Fruit fly (Drosophila melanogaster) whole organism, embryonic: ENCODE measurements around the gene CG31278.

Source experiments
- Atf-2 ChIP-seq: fragments of 200-800 bp; sonication (Bioruptor generic); optimal IDR thresholded peaks from 2 replicates; lab custom pipeline; 2016; ENCODE audit warnings: missing biosample characterization, missing genetic modification characterization
- Bteb2 ChIP-seq: fragments of 200-800 bp; sonication (Bioruptor generic); optimal IDR thresholded peaks from 2 replicates; lab custom pipeline; 2016; ENCODE audit warnings: missing biosample characterization, missing genetic modification characterization
- C15 ChIP-seq: fragments of 200-800 bp; sonication (Bioruptor generic); IDR thresholded peaks from 3 replicates; pipeline ENCODE4 v1.3.6; 2022; ENCODE audit warnings: missing biosample characterization, missing genetic modification characterization
- CG10959 ChIP-seq: fragments of 200-800 bp; sonication (Bioruptor generic); IDR thresholded peaks from 2 replicates; pipeline ENCODE4 v1.3.6; 2022; ENCODE audit warnings: missing biosample characterization, missing genetic modification characterization
- CG11085 ChIP-seq: fragments of 200-800 bp; sonication (Bioruptor generic); IDR thresholded peaks from 2 replicates; pipeline ENCODE4 v1.3.6; 2022; ENCODE audit warnings: missing biosample characterization, missing genetic modification characterization
- CG14667 ChIP-seq: fragments of 200-800 bp; sonication (Bioruptor generic); IDR thresholded peaks from 2 replicates; pipeline ENCODE4 v1.3.6; 2022; ENCODE audit warnings: missing biosample characterization, missing genetic modification characterization
- CG17361 ChIP-seq: fragments of 200-800 bp; sonication (Bioruptor generic); IDR thresholded peaks from 3 replicates; pipeline ENCODE4 v1.3.6; 2022; ENCODE audit warnings: missing biosample characterization, missing genetic modification characterization
- CG17385 ChIP-seq: fragments of 200-800 bp; sonication (Bioruptor generic); optimal IDR thresholded peaks from 3 replicates; lab custom pipeline; 2018; ENCODE audit warnings: missing biosample characterization, mild to moderate bottlenecking, missing genetic modification characterization
- CG18011 ChIP-seq: fragments of 200-800 bp; sonication (Bioruptor generic); optimal IDR thresholded peaks from 2 replicates; lab custom pipeline; 2017; ENCODE audit warnings: missing biosample characterization, missing genetic modification characterization, mild to moderate bottlenecking, moderate library complexity, missing genotype
- CG18619 ChIP-seq: fragments of 200-800 bp; sonication (Bioruptor generic); optimal IDR thresholded peaks from 3 replicates; lab custom pipeline; 2017; ENCODE audit warnings: missing biosample characterization, mild to moderate bottlenecking, missing genetic modification characterization
- CG2875 ChIP-seq: fragments of 200-800 bp; sonication (Bioruptor generic); optimal IDR thresholded peaks from 2 replicates; lab custom pipeline; 2017; ENCODE audit warnings: missing biosample characterization, mild to moderate bottlenecking, missing genetic modification characterization, missing genetic modification reagents
- CG31388 ChIP-seq: fragments of 200-800 bp; sonication (Bioruptor generic); optimal IDR thresholded peaks from 2 replicates; lab custom pipeline; 2016; ENCODE audit warnings: missing biosample characterization, missing genetic modification characterization
- CG4424 ChIP-seq: fragments of 200-800 bp; sonication (Bioruptor generic); optimal IDR thresholded peaks from 3 replicates; lab custom pipeline; 2016; ENCODE audit warnings: missing biosample characterization, missing genetic modification characterization
- CG4617 ChIP-seq: fragments of 200-800 bp; sonication (Bioruptor generic); optimal IDR thresholded peaks from 3 replicates; lab custom pipeline; 2016; ENCODE audit warnings: missing biosample characterization, missing genetic modification characterization, borderline replicate concordance
- CG4730 ChIP-seq: fragments of 200-800 bp; sonication (Bioruptor generic); IDR thresholded peaks from 2 replicates; pipeline ENCODE4 v1.3.6; 2022; ENCODE audit warnings: missing biosample characterization, missing genetic modification characterization
- CG6272 ChIP-seq: fragments of 200-800 bp; sonication (Bioruptor generic); IDR thresholded peaks from 2 replicates; pipeline ENCODE4 v1.3.6; 2022; ENCODE audit warnings: missing biosample characterization, missing genetic modification characterization
- CG9797 ChIP-seq: fragments of 200-800 bp; sonication (Bioruptor generic); optimal IDR thresholded peaks from 3 replicates; lab custom pipeline; 2018; ENCODE audit warnings: missing biosample characterization, mild to moderate bottlenecking, missing genetic modification characterization
- CG9876 ChIP-seq: fragments of 200-800 bp; sonication (Bioruptor generic); optimal IDR thresholded peaks from 2 replicates; lab custom pipeline; 2016; ENCODE audit warnings: missing biosample characterization, missing genetic modification characterization
- Fer1 ChIP-seq: fragments of 200-800 bp; sonication (Bioruptor generic); optimal IDR thresholded peaks from 2 replicates; lab custom pipeline; 2017; ENCODE audit warnings: missing biosample characterization, mild to moderate bottlenecking, missing genetic modification characterization
- Fer3 ChIP-seq: fragments of 200-800 bp; sonication (Bioruptor generic); optimal IDR thresholded peaks from 2 replicates; lab custom pipeline; 2018; ENCODE audit warnings: missing biosample characterization, mild to moderate bottlenecking, missing genetic modification characterization, moderate library complexity
- HHEX ChIP-seq: fragments of 200-800 bp; sonication (Bioruptor generic); optimal IDR thresholded peaks from 3 replicates; lab custom pipeline; 2017; ENCODE audit warnings: missing biosample characterization, mild to moderate bottlenecking, missing genetic modification characterization, missing genetic modification reagents
- HLH3B ChIP-seq: fragments of 200-800 bp; sonication (Bioruptor generic); IDR thresholded peaks from 2 replicates; pipeline ENCODE4 v1.3.6; 2022; ENCODE audit warnings: missing biosample characterization, missing genetic modification characterization
- Meics ChIP-seq: fragments of 200-800 bp; sonication (Bioruptor generic); optimal IDR thresholded peaks from 2 replicates; lab custom pipeline; 2017; ENCODE audit warnings: missing biosample characterization, mild to moderate bottlenecking, missing genetic modification characterization
- Nf-YC ChIP-seq: fragments of 200-800 bp; optimal IDR thresholded peaks from 3 replicates; lab custom pipeline; 2019; ENCODE audit warnings: missing biosample characterization, mild to moderate bottlenecking, missing genetic modification characterization, moderate library complexity
- Ptx1 ChIP-seq: fragments of 200-800 bp; sonication (Bioruptor generic); IDR thresholded peaks from 2 replicates; pipeline ENCODE4 v1.3.6; 2022; ENCODE audit warnings: missing biosample characterization, missing genetic modification characterization
- Scr ChIP-seq: fragments of 200-800 bp; sonication (Bioruptor generic); IDR thresholded peaks from 2 replicates; pipeline ENCODE4 v1.3.6; 2022; ENCODE audit warnings: missing biosample characterization, missing genetic modification characterization; ENCODE audit not compliant: partially characterized antibody
- Taf1 ChIP-seq: fragments of 200-800 bp; sonication (Bioruptor generic); IDR thresholded peaks from 2 replicates; pipeline ENCODE4 v1.3.6; 2022; ENCODE audit warnings: missing biosample characterization, missing genetic modification characterization
- bab2 ChIP-seq: fragments of 200-800 bp; sonication (Bioruptor generic); optimal IDR thresholded peaks from 2 replicates; lab custom pipeline; 2016; ENCODE audit warnings: missing biosample characterization, missing genetic modification characterization
- bcd ChIP-seq: fragments of 200-800 bp; sonication (Bioruptor generic); optimal IDR thresholded peaks from 2 replicates; lab custom pipeline; 2017; ENCODE audit warnings: missing biosample characterization, mild to moderate bottlenecking, missing genetic modification characterization
- bowl ChIP-seq: fragments of 200-800 bp; sonication (Bioruptor generic); IDR thresholded peaks from 2 replicates; pipeline ENCODE4 v1.3.6; 2022; ENCODE audit warnings: missing biosample characterization, missing genetic modification characterization
- cad ChIP-seq: fragments of >200 bp; optimal IDR thresholded peaks from 2 replicates; lab custom pipeline; 2017; ENCODE audit warnings: missing biosample characterization, missing genetic modification characterization
- da ChIP-seq: fragments of 200-800 bp; sonication (Bioruptor generic); optimal IDR thresholded peaks from 2 replicates; lab custom pipeline; 2016; ENCODE audit warnings: missing biosample characterization, missing genetic modification characterization
- dati ChIP-seq: fragments of 200-800 bp; sonication (Bioruptor generic); IDR thresholded peaks from 2 replicates; pipeline ENCODE4 v1.3.6; 2022; ENCODE audit warnings: missing biosample characterization, missing genetic modification characterization
- dimm ChIP-seq: fragments of 200-800 bp; sonication (Bioruptor generic); IDR thresholded peaks from 2 replicates; pipeline ENCODE4 v1.3.6; 2022; ENCODE audit warnings: missing biosample characterization, missing genetic modification characterization
- dysf ChIP-seq: fragments of 200-800 bp; sonication (Bioruptor generic); IDR thresholded peaks from 3 replicates; pipeline ENCODE4 v1.3.6; 2022; ENCODE audit warnings: missing biosample characterization, missing genetic modification characterization
- exex ChIP-seq: fragments of 200-800 bp; sonication (Bioruptor generic); optimal IDR thresholded peaks from 4 replicates; lab custom pipeline; 2018; ENCODE audit warnings: missing biosample characterization, mild to moderate bottlenecking, missing genetic modification characterization, moderate library complexity
- fru ChIP-seq: fragments of >200 bp; optimal IDR thresholded peaks from 2 replicates; lab custom pipeline; 2017
- fu2 ChIP-seq: fragments of 200-800 bp; sonication (Bioruptor generic); optimal IDR thresholded peaks from 2 replicates; lab custom pipeline; 2016; ENCODE audit warnings: missing biosample characterization, missing genetic modification characterization
- gem ChIP-seq: fragments of 200-800 bp; sonication (Bioruptor generic); optimal IDR thresholded peaks from 2 replicates; lab custom pipeline; 2019; ENCODE audit warnings: missing biosample characterization, mild to moderate bottlenecking, missing genetic modification characterization, moderate library complexity
- gro ChIP-seq: fragments of 200-800 bp; sonication (Bioruptor generic); optimal IDR thresholded peaks from 2 replicates; lab custom pipeline; 2016; ENCODE audit warnings: missing biosample characterization, missing genetic modification characterization
- hb ChIP-seq: fragments of 200-800 bp; sonication (Bioruptor generic); IDR thresholded peaks from 3 replicates; pipeline ENCODE4 v1.3.6; 2022; ENCODE audit warnings: missing biosample characterization, missing genetic modification characterization; ENCODE audit not compliant: partially characterized antibody
- ind ChIP-seq: fragments of 200-800 bp; sonication (Bioruptor generic); optimal IDR thresholded peaks from 3 replicates; lab custom pipeline; 2016; ENCODE audit warnings: missing biosample characterization, missing genetic modification characterization
- insv ChIP-seq, 2 experiments: fragments of 200-800 bp; sonication (Bioruptor generic); optimal IDR thresholded peaks; 3 replicates each; lab custom pipeline; 2016 to 2018; ENCODE audit warnings: missing biosample characterization in 2 of 2, missing genetic modification characterization in 2 of 2
- inv ChIP-seq: fragments of 200-800 bp; sonication (Bioruptor generic); IDR thresholded peaks from 2 replicates; pipeline ENCODE4 v1.3.6; 2022; ENCODE audit warnings: missing biosample characterization, missing genetic modification characterization; ENCODE audit not compliant: partially characterized antibody
- kah ChIP-seq: fragments of 200-800 bp; sonication (Bioruptor generic); optimal IDR thresholded peaks from 2 replicates; lab custom pipeline; 2018; ENCODE audit warnings: missing biosample characterization, mild to moderate bottlenecking, missing genetic modification characterization
- knrl ChIP-seq: fragments of 200-800 bp; sonication (Bioruptor generic); IDR thresholded peaks from 3 replicates; pipeline ENCODE4 v1.3.6; 2022; ENCODE audit warnings: missing biosample characterization, missing genetic modification characterization; ENCODE audit not compliant: partially characterized antibody
- oc ChIP-seq: fragments of 200-800 bp; sonication (Bioruptor generic); optimal IDR thresholded peaks from 2 replicates; lab custom pipeline; 2018; ENCODE audit warnings: missing biosample characterization, mild to moderate bottlenecking, missing genetic modification characterization, moderate library complexity
- pzg ChIP-seq: fragments of 200-800 bp; sonication (Bioruptor generic); optimal IDR thresholded peaks from 3 replicates; lab custom pipeline; 2018; ENCODE audit warnings: missing biosample characterization, mild to moderate bottlenecking, missing genetic modification characterization, moderate library complexity
- sens-2 ChIP-seq: fragments of 200-800 bp; sonication (Bioruptor generic); IDR thresholded peaks from 2 replicates; pipeline ENCODE4 v1.3.6; 2022; ENCODE audit warnings: missing biosample characterization, missing genetic modification characterization
- sob ChIP-seq: fragments of 200-800 bp; sonication (Bioruptor generic); IDR thresholded peaks from 2 replicates; pipeline ENCODE4 v1.3.6; 2022; ENCODE audit warnings: missing biosample characterization, missing genetic modification characterization
- tna ChIP-seq: fragments of 200-800 bp; sonication (Bioruptor generic); IDR thresholded peaks from 2 replicates; pipeline ENCODE4 v1.3.6; 2022; ENCODE audit warnings: missing biosample characterization, missing genetic modification characterization; ENCODE audit not compliant: partially characterized antibody
- zfh2 ChIP-seq: fragments of 200-800 bp; sonication (Bioruptor generic); optimal IDR thresholded peaks from 2 replicates; lab custom pipeline; 2016; ENCODE audit warnings: missing biosample characterization, missing genetic modification characterization

CG31278 gene

dm6 chr3R:10684284-10684683 lies 23.9 kb downstream of the CG31278 start (continued):
- TF ChIP-seq Ptx1 (GFP tag; lab: Robert Waterston, UW): peak; percentile 83
- TF ChIP-seq da: no peak
- TF ChIP-seq fru (lab: Kevin White, UChicago): no peak
- TF ChIP-seq Meics (GFP tag; lab: Kevin White, UChicago): peak; percentile 36
- TF ChIP-seq pzg (GFP tag; lab: Kevin White, UChicago): no peak
- no peak for TF ChIP-seq CG18011 (GFP tag; lab: Kevin White, UChicago)
- TF ChIP-seq Bteb2 (GFP tag; lab: Kevin White, UChicago): peak; percentile 9
- peak; percentile 62 for TF ChIP-seq Fer3
- TF ChIP-seq CG17361: peak; percentile 75
- TF ChIP-seq CG4617: no peak
- TF ChIP-seq oc (tag; lab: Kevin White, UChicago): peak; percentile 80
- TF ChIP-seq gro (GFP tag; lab: Kevin White, UChicago): no peak
- peak; percentile 52; the same call in 1 of the 2 replicates for TF ChIP-seq CG4730 (GFP tag; lab: Robert Waterston, UW)
- TF ChIP-seq CG14667 (GFP tag; lab: Robert Waterston, UW): peak; percentile 46; the same call in 1 of the 2 replicates
- no peak for TF ChIP-seq bowl
- TF ChIP-seq CG11085: no peak
- TF ChIP-seq CG17385 (GFP tag; lab: Kevin White, UChicago): peak; percentile 60
- no peak for TF ChIP-seq hb (GFP tag; lab: Robert Waterston, UW)
- TF ChIP-seq dati (GFP tag; lab: Robert Waterston, UW): no peak
- peak; percentile 50 for TF ChIP-seq CG6272 (GFP tag; lab: Robert Waterston, UW)
- no peak for TF ChIP-seq CG9876 (GFP tag; lab: Kevin White, UChicago)
- TF ChIP-seq HHEX (GFP tag; lab: Kevin White, UChicago): peak; percentile 70
- TF ChIP-seq C15 (GFP tag; lab: Robert Waterston, UW): no peak
- TF ChIP-seq HLH3B (GFP tag; lab: Robert Waterston, UW): peak; percentile 80
- peak; percentile 65 for TF ChIP-seq CG4424 (GFP tag; lab: Kevin White, UChicago)
- TF ChIP-seq CG9797 (GFP tag; lab: Kevin White, UChicago): no peak
- TF ChIP-seq zfh2 (GFP tag; lab: Kevin White, UChicago): no peak
- no peak; the same call in 1 of the 2 replicates for TF ChIP-seq CG10959
- peak; percentile 32 for TF ChIP-seq CG18619 (GFP tag; lab: Kevin White, UChicago)
- peak; percentile 54; the same call in 1 of the 2 replicates for TF ChIP-seq sob
- peak; percentile 50 for TF ChIP-seq bab2 (GFP tag; lab: Kevin White, UChicago)
- TF ChIP-seq tna (GFP tag; lab: Robert Waterston, UW): no peak
- TF ChIP-seq gem: peak; percentile 77
- peak; percentile 75 for TF ChIP-seq ind (GFP tag; lab: Kevin White, UChicago)
- no peak for TF ChIP-seq knrl (GFP tag; lab: Robert Waterston, UW)
- TF ChIP-seq dimm (GFP tag; lab: Robert Waterston, UW): peak; percentile 56; the same call in 1 of the 2 replicates
- TF ChIP-seq kah (GFP tag; lab: Kevin White, UChicago): peak; percentile 59
- peak; percentile 71 for TF ChIP-seq sens-2 (GFP tag; lab: Robert Waterston, UW)
- peak; percentile 58 for TF ChIP-seq Fer1 (GFP tag; lab: Kevin White, UChicago)
- no peak for TF ChIP-seq fu2 (GFP tag; lab: Kevin White, UChicago)
- TF ChIP-seq inv (GFP tag; lab: Robert Waterston, UW): no peak
- TF ChIP-seq exex (tag; lab: Kevin White, UChicago): no peak
- no peak for TF ChIP-seq Taf1
- peak; percentile 6 for TF ChIP-seq Atf-2
- TF ChIP-seq bcd: peak; percentile 69
- peak; percentile 45 for TF ChIP-seq CG2875 (GFP tag; lab: Kevin White, UChicago)
- TF ChIP-seq CG31388 (GFP tag; lab: Kevin White, UChicago): no peak
- TF ChIP-seq cad (GFP tag; lab: Kevin White, UChicago): no peak
- TF ChIP-seq Nf-YC: peak; percentile 35
- TF ChIP-seq insv (GFP tag; optimal IDR thresholded peaks at IDR 0.05; lab: Kevin White, UChicago): no peak
- no peak for TF ChIP-seq Scr
- TF ChIP-seq dysf (GFP tag; lab: Robert Waterston, UW): peak; percentile 78
